Worm (Caenorhabditis elegans) whole organism, L1 larva: ENCODE data around the gene srh-201.

ENCODE experiments used
- C34B4.2 ChIP-seq: sonication (generic microtip); optimal IDR thresholded peaks from 2 replicates; lab custom pipeline; 2017; ENCODE audit warnings: mild to moderate bottlenecking, missing genetic modification characterization, missing compliant biosample characterization
- F16B12.6 ChIP-seq: fragments of 150-350 bp; optimal IDR thresholded peaks from 2 replicates; lab custom pipeline; 2014; ENCODE audit warnings: missing biosample characterization, missing genetic modification characterization
- aha-1 ChIP-seq: fragments of 150-350 bp; optimal IDR thresholded peaks from 2 replicates; lab custom pipeline; 2014; ENCODE audit warnings: missing biosample characterization, missing genetic modification characterization
- alr-1 ChIP-seq: fragments of 200-800 bp; sonication (Bioruptor generic); optimal IDR thresholded peaks from 2 replicates; lab custom pipeline; 2018; ENCODE audit warnings: borderline replicate concordance, mild to moderate bottlenecking, missing genetic modification characterization, missing compliant biosample characterization
- blmp-1 ChIP-seq: fragments of 150-350 bp; optimal IDR thresholded peaks from 2 replicates; lab custom pipeline; 2014; ENCODE audit warnings: missing biosample characterization, missing genetic modification characterization
- ceh-63 ChIP-seq: fragments of 200-800 bp; sonication (Bioruptor generic); optimal IDR thresholded peaks from 2 replicates; lab custom pipeline; 2018; ENCODE audit warnings: mild to moderate bottlenecking, missing genetic modification characterization, missing compliant biosample characterization
- ceh-8 ChIP-seq: fragments of 200-800 bp; sonication (Bioruptor generic); optimal IDR thresholded peaks from 2 replicates; lab custom pipeline; 2018; ENCODE audit warnings: mild to moderate bottlenecking, missing genetic modification characterization, moderate library complexity, missing compliant biosample characterization
- ceh-88 ChIP-seq: fragments of 200-800 bp; sonication (Bioruptor generic); IDR thresholded peaks from 2 replicates; pipeline ENCODE4 v1.3.6; 2022; ENCODE audit warnings: missing genetic modification characterization, missing compliant biosample characterization
- dpl-1 ChIP-seq, 3 experiments: fragments of 150-350 bp in 2 of 3; sonication (generic microtip) in 1 of 3; optimal IDR thresholded peaks; 2 replicates each; lab custom pipeline; 2014 to 2017; ENCODE audit warnings: missing biosample characterization in 3 of 3, missing genetic modification characterization in 3 of 3, missing genetic modification reagents in 3 of 3
- dsc-1 ChIP-seq: sonication (generic microtip); optimal IDR thresholded peaks from 2 replicates; lab custom pipeline; 2016; ENCODE audit warnings: mild to moderate bottlenecking, missing genetic modification characterization, missing compliant biosample characterization
- efl-1 ChIP-seq, 4 experiments: fragments of 150-350 bp; optimal IDR thresholded peaks in 3 of 4; peaks in 1 of 4; 1 replicate in 1 of 4; 2 replicates in 3 of 4; lab custom pipeline; 2014; ENCODE audit warnings: missing biosample characterization in 2 of 4, missing genetic modification characterization in 2 of 4, missing genetic modification reagents in 2 of 4
- egl-27 ChIP-seq, 2 experiments: fragments of 150-350 bp in 1 of 2; sonication (generic microtip); optimal IDR thresholded peaks; 3 replicates each; lab custom pipeline; 2017 to 2018; ENCODE audit warnings: missing biosample characterization in 2 of 2, missing genetic modification characterization in 2 of 2, missing genetic modification reagents in 2 of 2
- elt-2 ChIP-seq: sonication (generic microtip); optimal IDR thresholded peaks from 2 replicates; lab custom pipeline; 2016; ENCODE audit warnings: missing genetic modification characterization, mild to moderate bottlenecking, inconsistent platforms, missing compliant biosample characterization, missing genetic modification reagents
- ets-5 ChIP-seq: fragments of 200-800 bp; sonication (Bioruptor generic); IDR thresholded peaks from 2 replicates; pipeline ENCODE4 v1.3.6; 2022; ENCODE audit warnings: missing genetic modification characterization, missing compliant biosample characterization
- fkh-10 ChIP-seq: sonication (generic microtip); optimal IDR thresholded peaks from 2 replicates; lab custom pipeline; 2017; ENCODE audit warnings: missing biosample characterization, missing genetic modification reagents, missing genetic modification characterization
- fkh-8 ChIP-seq: sonication (generic microtip); optimal IDR thresholded peaks from 2 replicates; lab custom pipeline; 2016; ENCODE audit warnings: mild to moderate bottlenecking, missing genetic modification characterization, missing compliant biosample characterization
- hpl-2 ChIP-seq: fragments of 150-350 bp; optimal IDR thresholded peaks from 2 replicates; lab custom pipeline; 2014; ENCODE audit warnings: missing biosample characterization, missing genetic modification reagents, missing genetic modification characterization
- isw-1 ChIP-seq: fragments of 200-800 bp; sonication (Bioruptor generic); IDR thresholded peaks from 2 replicates; pipeline ENCODE4 v1.3.6; 2022; ENCODE audit warnings: missing genetic modification characterization, missing compliant biosample characterization
- lin-13 ChIP-seq: fragments of 150-350 bp; optimal IDR thresholded peaks from 2 replicates; lab custom pipeline; 2014; ENCODE audit warnings: missing biosample characterization, missing genetic modification reagents, missing genetic modification characterization
- lin-14 ChIP-seq: fragments of 200-800 bp; sonication (Bioruptor generic); optimal IDR thresholded peaks from 2 replicates; lab custom pipeline; 2018; ENCODE audit warnings: mild to moderate bottlenecking, missing genetic modification characterization, moderate library complexity, missing compliant biosample characterization
- nhr-11 ChIP-seq: fragments of 150-350 bp; optimal IDR thresholded peaks from 2 replicates; lab custom pipeline; 2014; ENCODE audit warnings: missing biosample characterization, missing genetic modification characterization
- nhr-12 ChIP-seq: sonication (generic microtip); optimal IDR thresholded peaks from 2 replicates; lab custom pipeline; 2017; ENCODE audit warnings: missing biosample characterization, missing genetic modification characterization
- nhr-19 ChIP-seq: fragments of 200-800 bp; sonication (Bioruptor generic); conservative IDR thresholded peaks from 2 replicates; pipeline ENCODE4 v1.3.6; 2022; ENCODE audit warnings: missing genetic modification characterization, missing compliant biosample characterization
- nhr-47 ChIP-seq: sonication (generic microtip); optimal IDR thresholded peaks from 2 replicates; lab custom pipeline; 2016; ENCODE audit warnings: mild to moderate bottlenecking, missing genetic modification characterization, moderate library complexity, missing compliant biosample characterization
- nhr-71 ChIP-seq: sonication (generic microtip); optimal IDR thresholded peaks from 2 replicates; lab custom pipeline; 2016; ENCODE audit warnings: mild to moderate bottlenecking, missing genetic modification characterization, moderate library complexity, missing compliant biosample characterization
- nhr-85 ChIP-seq: sonication (generic microtip); peaks from one replicate; lab custom pipeline; 2016; ENCODE audit warnings: missing genetic modification characterization, inconsistent platforms, missing compliant biosample characterization
- pax-3 ChIP-seq: fragments of 200-800 bp; sonication (Bioruptor generic); optimal IDR thresholded peaks from 2 replicates; lab custom pipeline; 2018; ENCODE audit warnings: mild to moderate bottlenecking, missing genetic modification characterization, moderate library complexity, missing compliant biosample characterization
- rnt-1 ChIP-seq: sonication (generic microtip); optimal IDR thresholded peaks from 2 replicates; lab custom pipeline; 2016; ENCODE audit warnings: mild to moderate bottlenecking, missing genetic modification characterization, moderate library complexity, missing compliant biosample characterization
- snpc-4 ChIP-seq: fragments of 150-350 bp; optimal IDR thresholded peaks from 2 replicates; lab custom pipeline; 2014; ENCODE audit warnings: missing biosample characterization, missing genetic modification characterization
- sptf-1 ChIP-seq: fragments of 150-350 bp; optimal IDR thresholded peaks from 2 replicates; lab custom pipeline; 2014; ENCODE audit warnings: missing biosample characterization, missing genetic modification characterization
- unc-130 ChIP-seq: fragments of 150-350 bp; optimal IDR thresholded peaks from 2 replicates; lab custom pipeline; 2017; ENCODE audit warnings: missing biosample characterization, missing genetic modification characterization, inconsistent platforms
- unc-86 ChIP-seq: sonication (generic microtip); optimal IDR thresholded peaks from 2 replicates; lab custom pipeline; 2016; ENCODE audit warnings: missing genetic modification characterization, missing compliant biosample characterization
- unc-98 ChIP-seq: fragments of 200-800 bp; sonication (Bioruptor generic); IDR thresholded peaks from 2 replicates; pipeline ENCODE4 v1.3.6; 2022; ENCODE audit warnings: missing genetic modification characterization, missing compliant biosample characterization
- xbp-1 ChIP-seq: sonication (generic microtip); optimal IDR thresholded peaks from 2 replicates; lab custom pipeline; 2016; ENCODE audit warnings: missing genetic modification characterization, missing compliant biosample characterization
- zag-1 ChIP-seq: fragments of 150-350 bp; optimal IDR thresholded peaks from 2 replicates; lab custom pipeline; 2014; ENCODE audit warnings: missing biosample characterization, missing genetic modification characterization
- ztf-4 ChIP-seq: fragments of 150-350 bp; optimal IDR thresholded peaks from 2 replicates; lab custom pipeline; 2014; ENCODE audit warnings: missing biosample characterization, missing genetic modification characterization

Gene srh-201

DNA sequence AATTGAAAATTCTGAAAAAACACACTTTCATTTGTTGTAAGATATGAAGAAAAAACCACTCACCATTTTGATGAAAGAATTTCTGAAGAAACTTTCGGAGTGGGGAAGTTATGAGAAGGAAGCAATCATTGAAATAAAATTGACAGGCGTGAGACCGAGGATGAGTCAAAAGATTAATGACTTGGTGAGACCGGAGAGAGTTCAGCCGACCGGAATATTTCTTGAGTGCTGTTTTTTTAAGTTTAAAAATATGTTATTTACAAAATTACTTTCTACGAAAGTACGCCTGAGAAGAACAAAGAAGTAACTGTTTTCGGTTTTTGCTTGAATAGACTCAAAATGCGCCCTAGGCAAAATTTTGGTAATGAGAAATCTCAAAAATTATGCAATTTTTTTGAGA is 42.6 kb upstream of the srh-201 start, which contains the start of gene C25E10.10:
C25E10.10 (minus strand) TSS at position 101 of the 400 bp plus-strand sequence.
- no peak for TF ChIP-seq unc-86 (tag; lab: Kevin White, UChicago)
- TF ChIP-seq ztf-4 (tag; lab: Kevin White, UChicago), result no peak
- TF ChIP-seq ceh-88 (GFP tag; lab: Robert Waterston, UW), result no peak
- TF ChIP-seq lin-13 (GFP tag; lab: Kevin White, UChicago), result no peak
- TF ChIP-seq ets-5 (GFP tag; lab: Robert Waterston, UW), result no peak
- TF ChIP-seq, all 84 proteins: peak for 0

DNA sequence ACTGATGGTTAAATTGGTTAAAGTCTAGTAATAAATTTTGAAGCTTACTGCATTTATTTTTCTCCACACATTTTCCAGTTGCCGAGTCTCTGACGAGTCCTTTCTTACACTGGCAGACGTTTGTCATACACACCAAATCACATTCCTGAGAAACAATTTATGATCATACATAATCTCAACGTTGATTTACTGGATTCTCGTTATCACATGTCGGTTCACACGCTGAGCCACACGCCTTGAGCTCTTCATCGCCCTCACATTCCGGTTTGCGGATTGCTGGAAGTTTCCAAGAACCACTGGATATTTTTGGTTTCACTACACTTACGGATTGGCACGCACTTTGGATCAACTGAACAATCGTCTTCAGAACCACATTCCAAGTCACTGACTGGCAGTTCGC is 42.0 kb upstream of the srh-201 start:
- TF ChIP-seq nhr-11 (tag; lab: Kevin White, UChicago) (no peak), dsc-1 (tag; lab: Kevin White, UChicago) (peak; percentile 48), lin-14 (no peak), nhr-19 (GFP tag; lab: Robert Waterston, UW) (no peak), dpl-1 (GFP tag; optimal IDR thresholded peaks at IDR 0.05; lab: Kevin White, UChicago) (no peak), unc-86 (tag; lab: Kevin White, UChicago) (no peak), efl-1 (optimal IDR thresholded peaks at IDR 0.05; lab: Kevin White, UChicago) (no peak), efl-1 (GFP tag; optimal IDR thresholded peaks at IDR 0.05 in 1 of 2; lab: Kevin White, UChicago) (peak in 1 of 2 experiments; percentile 88), pax-3 (tag; lab: Kevin White, UChicago) (peak; percentile 8), nhr-85 (no peak), fkh-8 (peak; percentile 83), rnt-1 (no peak), nhr-71 (tag; lab: Kevin White, UChicago) (peak; percentile 53), zag-1 (tag; lab: Kevin White, UChicago) (no peak), ztf-4 (tag; lab: Kevin White, UChicago) (no peak), fkh-10 (GFP tag; lab: Kevin White, UChicago) (no peak), elt-2 (tag; lab: Kevin White, UChicago) (no peak), nhr-47 (tag; lab: Kevin White, UChicago) (peak; percentile 44), nhr-12 (tag; lab: Kevin White, UChicago) (no peak), unc-98 (GFP tag; lab: Robert Waterston, UW) (no peak), C34B4.2 (tag; lab: Kevin White, UChicago) (no peak)
- TF ChIP-seq, all 84 proteins: peak for 6

DNA sequence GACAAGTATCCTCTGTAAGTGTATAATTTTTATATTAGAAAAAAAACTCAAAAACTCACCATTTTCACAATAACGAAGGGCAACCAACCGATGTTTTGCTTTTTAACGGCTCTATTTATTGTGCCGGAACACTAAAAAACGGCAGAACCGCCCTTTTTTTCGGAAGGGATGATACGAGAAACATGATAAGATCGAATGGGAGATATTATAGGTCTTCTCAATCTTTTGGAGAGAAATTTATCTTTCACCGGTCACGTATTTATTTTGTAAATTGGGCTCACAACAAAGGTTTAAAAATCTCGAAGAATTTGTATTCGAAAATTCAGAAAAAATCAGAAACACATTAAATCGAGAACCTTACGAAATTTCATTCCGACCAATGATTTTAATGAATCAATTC is 41.1 kb upstream of the srh-201 start, which contains the start of gene swm-1:
swm-1 (minus strand) TSS at position 101 of the 400 bp plus-strand sequence.
- TF ChIP-seq xbp-1 (no peak), sptf-1 (no peak), F16B12.6 (tag; lab: Kevin White, UChicago) (no peak)

DNA sequence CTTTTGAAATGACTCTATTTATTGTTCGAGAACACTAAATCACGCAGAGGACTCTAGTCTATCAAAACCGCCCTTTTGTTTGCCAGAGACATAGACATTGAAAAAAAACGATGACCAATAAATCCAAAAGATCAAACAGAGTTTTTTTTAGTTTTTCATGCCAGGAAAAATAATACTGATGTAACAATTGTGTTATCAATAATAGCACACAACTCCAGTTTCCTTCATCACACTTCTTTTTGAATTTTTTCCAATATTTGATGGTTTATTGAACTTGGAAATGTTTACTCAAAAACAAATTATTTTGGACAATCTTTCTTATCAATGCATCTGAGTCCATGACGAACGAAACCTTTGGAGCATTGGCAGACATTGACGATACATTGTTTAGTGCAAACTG is 40.3 kb upstream of the srh-201 start, which contains the start of gene C25E10.8:
C25E10.8 (minus strand) TSS at position 101 of the 400 bp plus-strand sequence.
- TF ChIP-seq unc-130 (tag; lab: Kevin White, UChicago) (no peak), unc-86 (tag; lab: Kevin White, UChicago) (no peak), egl-27 (tag; optimal IDR thresholded peaks at IDR 0.05; lab: Kevin White, UChicago) (no peak), nhr-12 (tag; lab: Kevin White, UChicago) (no peak), ceh-8 (GFP tag; lab: Kevin White, UChicago) (no peak), blmp-1 (tag; lab: Kevin White, UChicago) (no peak), ceh-63 (GFP tag; lab: Kevin White, UChicago) (no peak), aha-1 (tag; lab: Kevin White, UChicago) (no peak), xbp-1 (no peak), isw-1 (GFP tag; lab: Robert Waterston, UW) (no peak), zag-1 (tag; lab: Kevin White, UChicago) (no peak), ceh-88 (GFP tag; lab: Robert Waterston, UW) (no peak), nhr-11 (tag; lab: Kevin White, UChicago) (no peak), nhr-19 (GFP tag; lab: Robert Waterston, UW) (no peak), hpl-2 (GFP tag; lab: Kevin White, UChicago) (no peak), alr-1 (tag; lab: Kevin White, UChicago) (no peak), lin-13 (GFP tag; lab: Kevin White, UChicago) (no peak), snpc-4 (tag; lab: Kevin White, UChicago) (no peak), nhr-47 (tag; lab: Kevin White, UChicago) (no peak)
